Worm (Caenorhabditis elegans) whole organism, late embryonic: Measurements from ENCODE around the gene ehs-1.

Source experiments
- ceh-6 ChIP-seq: fragments of 200-800 bp; sonication (Bioruptor generic); optimal IDR thresholded peaks from 2 replicates; lab custom pipeline; 2018; ENCODE audit warnings: mild to moderate bottlenecking, missing genetic modification characterization, missing compliant biosample characterization
- ceh-9 ChIP-seq: sonication (generic microtip); optimal IDR thresholded peaks from 2 replicates; lab custom pipeline; 2016; ENCODE audit warnings: mild to moderate bottlenecking, missing genetic modification characterization, inconsistent platforms, missing compliant biosample characterization
- dve-1 ChIP-seq: sonication (generic microtip); optimal IDR thresholded peaks from 2 replicates; lab custom pipeline; 2017; ENCODE audit warnings: antibody characterized with exemption, mild to moderate bottlenecking, missing genetic modification characterization, missing compliant biosample characterization
- ets-4 ChIP-seq: sonication (generic microtip); optimal IDR thresholded peaks from 2 replicates; lab custom pipeline; 2016; ENCODE audit warnings: missing genetic modification characterization, missing compliant biosample characterization
- fkh-10 ChIP-seq: fragments of 150-350 bp; optimal IDR thresholded peaks from 2 replicates; lab custom pipeline; 2014; ENCODE audit warnings: missing biosample characterization, missing genetic modification reagents, missing genetic modification characterization
- hlh-15 ChIP-seq: sonication (generic microtip); optimal IDR thresholded peaks from 2 replicates; lab custom pipeline; 2016; ENCODE audit warnings: missing genetic modification characterization, missing compliant biosample characterization
- hlh-8 ChIP-seq: sonication (generic microtip); optimal IDR thresholded peaks from 2 replicates; lab custom pipeline; 2016; ENCODE audit warnings: missing genotype, missing genetic modification characterization, missing compliant biosample characterization
- mec-3 ChIP-seq: sonication (generic microtip); optimal IDR thresholded peaks from 2 replicates; lab custom pipeline; 2016; ENCODE audit warnings: borderline replicate concordance, missing genetic modification characterization, missing compliant biosample characterization
- nhr-11 ChIP-seq: fragments of 150-350 bp; optimal IDR thresholded peaks from 2 replicates; lab custom pipeline; 2014; ENCODE audit warnings: missing biosample characterization, missing genetic modification characterization
- rnt-1 ChIP-seq: sonication (generic microtip); optimal IDR thresholded peaks from 2 replicates; lab custom pipeline; 2016; ENCODE audit warnings: missing genetic modification characterization, missing compliant biosample characterization
- tbx-2 ChIP-seq: sonication (generic microtip); optimal IDR thresholded peaks from 2 replicates; lab custom pipeline; 2016; ENCODE audit warnings: missing genetic modification characterization, missing compliant biosample characterization
- tbx-7 ChIP-seq: sonication (generic microtip); optimal IDR thresholded peaks from 2 replicates; lab custom pipeline; 2016; ENCODE audit warnings: missing genotype, missing genetic modification characterization, missing compliant biosample characterization
- unc-42 ChIP-seq: sonication (generic microtip); optimal IDR thresholded peaks from 2 replicates; lab custom pipeline; 2016; ENCODE audit warnings: missing genotype, missing genetic modification characterization, missing compliant biosample characterization
- unc-86 ChIP-seq: sonication (generic microtip); optimal IDR thresholded peaks from 2 replicates; lab custom pipeline; 2016; ENCODE audit warnings: missing genetic modification characterization, missing compliant biosample characterization

DNA sequence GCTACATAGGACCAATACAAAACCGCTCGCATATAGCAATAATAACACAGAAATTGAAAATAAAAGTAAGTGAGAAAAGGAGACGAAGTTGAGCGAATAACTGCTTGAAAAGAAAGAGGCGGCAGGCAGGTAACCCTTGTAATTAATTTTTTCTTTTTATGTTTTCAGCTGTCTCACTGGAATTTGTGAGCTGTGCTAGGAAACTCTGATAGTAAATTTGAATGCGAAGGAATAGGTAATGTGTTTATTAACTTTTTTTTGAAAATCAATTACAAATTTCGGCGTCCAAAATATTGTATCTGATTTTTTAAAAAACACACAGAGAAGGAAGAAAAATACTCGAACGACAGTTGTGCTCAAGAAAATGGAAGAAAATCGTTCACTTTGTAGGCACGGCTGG lies 31.5 kb downstream of the ehs-1 start, which contains the start of gene H41C03.2:
- TF ChIP-seq tbx-7 (tag; lab: Kevin White, UChicago) (no peak), tbx-2 (tag; lab: Kevin White, UChicago) (no peak), ets-4 (tag; lab: Kevin White, UChicago) (no peak), nhr-11 (tag; lab: Kevin White, UChicago) (no peak), rnt-1 (no peak), dve-1 (tag; lab: Kevin White, UChicago) (no peak), fkh-10 (GFP tag; lab: Kevin White, UChicago) (no peak), mec-3 (tag; lab: Kevin White, UChicago) (no peak), ceh-6 (GFP tag; lab: Kevin White, UChicago) (no peak), ceh-9 (tag; lab: Kevin White, UChicago) (no peak), hlh-15 (tag; lab: Kevin White, UChicago) (no peak), hlh-8 (no peak), unc-42 (tag; lab: Kevin White, UChicago) (no peak), unc-86 (no peak)
